Worm (Caenorhabditis elegans) whole organism, young adult: Measurements from ENCODE around the gene folt-3.

Source experiments
- C06A6.2 ChIP-seq: fragments of 200-800 bp; sonication (Bioruptor generic); conservative IDR thresholded peaks from 2 replicates; pipeline ENCODE4 v1.3.6; 2022; ENCODE audit warnings: missing genetic modification characterization, missing compliant biosample characterization
- F22D6.2 ChIP-seq: sonication (generic microtip); optimal IDR thresholded peaks from 2 replicates; lab custom pipeline; 2016; ENCODE audit warnings: mild to moderate bottlenecking, missing genetic modification characterization, missing compliant biosample characterization
- F23B12.7 ChIP-seq: sonication (generic microtip); optimal IDR thresholded peaks from 2 replicates; lab custom pipeline; 2017; ENCODE audit warnings: missing genetic modification characterization, mild to moderate bottlenecking, missing compliant biosample characterization, antibody characterized with exemption, moderate library complexity; ENCODE audit not compliant: insufficient read depth
- F33H1.4 ChIP-seq: fragments of 200-800 bp; sonication (Bioruptor generic); IDR thresholded peaks from 2 replicates; pipeline ENCODE4 v1.3.6; 2022; ENCODE audit warnings: missing genetic modification reagents, missing genetic modification characterization, missing compliant biosample characterization
- K12H6.12 ChIP-seq: fragments of 200-800 bp; sonication (Bioruptor generic); optimal IDR thresholded peaks from 2 replicates; lab custom pipeline; 2018; ENCODE audit warnings: mild to moderate bottlenecking, missing genetic modification characterization, missing compliant biosample characterization
- Y53G8AR.9 ChIP-seq: fragments of 200-800 bp; sonication (Bioruptor generic); conservative IDR thresholded peaks from 2 replicates; pipeline ENCODE4 v1.3.6; 2022; ENCODE audit warnings: missing genetic modification reagents, missing genetic modification characterization, missing compliant biosample characterization
- Y79H2A.3 ChIP-seq: fragments of 200-800 bp; sonication (Bioruptor generic); conservative IDR thresholded peaks from 2 replicates; pipeline ENCODE4 v1.3.6; 2022; ENCODE audit warnings: missing genetic modification reagents, missing genetic modification characterization, missing compliant biosample characterization
- ZK185.1 ChIP-seq: sonication (generic microtip); optimal IDR thresholded peaks from 2 replicates; lab custom pipeline; 2016; ENCODE audit warnings: mild to moderate bottlenecking, missing genetic modification characterization, missing compliant biosample characterization; ENCODE audit not compliant: poor library complexity, severe bottlenecking
- attf-3 ChIP-seq: fragments of 200-800 bp; sonication (Bioruptor generic); conservative IDR thresholded peaks from 2 replicates; pipeline ENCODE4 v1.3.6; 2022; ENCODE audit warnings: missing genetic modification reagents, missing genetic modification characterization, missing compliant biosample characterization
- attf-5 ChIP-seq: fragments of 200-800 bp; sonication (Bioruptor generic); optimal IDR thresholded peaks from 2 replicates; lab custom pipeline; 2018; ENCODE audit warnings: mild to moderate bottlenecking, missing genetic modification characterization, missing compliant biosample characterization
- cebp-1 ChIP-seq, 2 experiments: fragments of 200-800 bp in 1 of 2; sonication (Bioruptor generic) in 1 of 2; sonication (generic microtip) in 1 of 2; IDR thresholded peaks in 1 of 2; optimal IDR thresholded peaks in 1 of 2; 2 replicates each; pipeline versions ENCODE4 v1.3.6 to Lab custom; 2017 to 2022; ENCODE audit warnings: missing compliant biosample characterization in 2 of 2, missing genetic modification characterization in 2 of 2, mild to moderate bottlenecking in 1 of 2, missing genetic modification reagents in 1 of 2, moderate library complexity in 1 of 2
- ceh-27 ChIP-seq: fragments of 200-800 bp; sonication (Bioruptor generic); optimal IDR thresholded peaks from 2 replicates; lab custom pipeline; 2018; ENCODE audit warnings: mild to moderate bottlenecking, missing genetic modification characterization, moderate library complexity, missing compliant biosample characterization
- ceh-91 ChIP-seq: fragments of 200-800 bp; sonication (Bioruptor generic); IDR thresholded peaks from 2 replicates; pipeline ENCODE4 v1.3.6; 2022; ENCODE audit warnings: missing genetic modification reagents, missing genetic modification characterization, missing compliant biosample characterization
- dox-1 ChIP-seq: fragments of 200-800 bp; sonication (Bioruptor generic); IDR thresholded peaks from 2 replicates; pipeline ENCODE4 v1.3.6; 2022; ENCODE audit warnings: missing genetic modification reagents, missing genetic modification characterization, missing compliant biosample characterization
- egl-44 ChIP-seq: fragments of 200-800 bp; sonication (Bioruptor generic); IDR thresholded peaks from 2 replicates; pipeline ENCODE4 v1.3.6; 2022; ENCODE audit warnings: missing genetic modification reagents, missing genetic modification characterization, missing compliant biosample characterization
- ekl-4 ChIP-seq: fragments of 200-800 bp; sonication (Bioruptor generic); IDR thresholded peaks from 2 replicates; pipeline ENCODE4 v1.3.6; 2022; ENCODE audit warnings: missing genetic modification reagents, missing genetic modification characterization, missing compliant biosample characterization
- hsf-1 ChIP-seq: fragments of 200-800 bp; sonication (Bioruptor generic); IDR thresholded peaks from 2 replicates; pipeline ENCODE4 v1.3.6; 2022; ENCODE audit warnings: missing genetic modification reagents, missing genetic modification characterization, missing compliant biosample characterization
- lin-35 ChIP-seq, 3 experiments: fragments of 150-350 bp in 2 of 3; sonication (generic microtip) in 1 of 3; optimal IDR thresholded peaks; 2 replicates each; lab custom pipeline; 2014 to 2018; ENCODE audit warnings: missing biosample characterization in 3 of 3, missing genetic modification characterization in 3 of 3, missing genetic modification reagents in 3 of 3
- lin-40 ChIP-seq: sonication (generic microtip); optimal IDR thresholded peaks from 2 replicates; lab custom pipeline; 2016; ENCODE audit warnings: missing genetic modification characterization, mild to moderate bottlenecking, missing compliant biosample characterization, missing genotype, missing genetic modification reagents
- lin-54 ChIP-seq: fragments of 200-800 bp; sonication (Bioruptor generic); optimal IDR thresholded peaks from 2 replicates; lab custom pipeline; 2018; ENCODE audit warnings: mild to moderate bottlenecking, missing genetic modification characterization, missing compliant biosample characterization
- lsl-1 ChIP-seq: fragments of 200-800 bp; sonication (Bioruptor generic); optimal IDR thresholded peaks from 2 replicates; lab custom pipeline; 2018; ENCODE audit warnings: mild to moderate bottlenecking, missing genetic modification characterization, moderate library complexity, missing compliant biosample characterization
- madf-10 ChIP-seq: sonication (generic microtip); optimal IDR thresholded peaks from 2 replicates; lab custom pipeline; 2016; ENCODE audit warnings: mild to moderate bottlenecking, missing genetic modification characterization, missing compliant biosample characterization
- madf-6 ChIP-seq: fragments of 200-800 bp; sonication (Bioruptor generic); IDR thresholded peaks from 2 replicates; pipeline ENCODE4 v1.3.6; 2022; ENCODE audit warnings: missing genetic modification reagents, missing genetic modification characterization, missing compliant biosample characterization
- mcd-1 ChIP-seq: fragments of 200-800 bp; sonication (Bioruptor generic); IDR thresholded peaks from 2 replicates; pipeline ENCODE4 v1.3.6; 2022; ENCODE audit warnings: missing genetic modification reagents, missing genetic modification characterization, missing compliant biosample characterization
- mes-4 ChIP-seq: sonication (generic microtip); optimal IDR thresholded peaks from 2 replicates; lab custom pipeline; 2016; ENCODE audit warnings: missing genotype, missing genetic modification characterization, missing compliant biosample characterization
- mxl-1 ChIP-seq: sonication (generic microtip); optimal IDR thresholded peaks from 2 replicates; lab custom pipeline; 2016; ENCODE audit warnings: missing genetic modification characterization, missing compliant biosample characterization
- nhr-27 ChIP-seq: fragments of 200-800 bp; sonication (Bioruptor generic); optimal IDR thresholded peaks from 2 replicates; lab custom pipeline; 2018; ENCODE audit warnings: mild to moderate bottlenecking, missing genetic modification characterization, moderate library complexity, missing compliant biosample characterization
- nhr-80 ChIP-seq: sonication (generic microtip); optimal IDR thresholded peaks from 2 replicates; lab custom pipeline; 2016; ENCODE audit warnings: missing genetic modification characterization, missing compliant biosample characterization
- pbrm-1 ChIP-seq: fragments of 200-800 bp; sonication (Bioruptor generic); IDR thresholded peaks from 2 replicates; pipeline ENCODE4 v1.3.6; 2022; ENCODE audit warnings: missing genetic modification reagents, missing genetic modification characterization, missing compliant biosample characterization
- pha-4 ChIP-seq: fragments of 150-350 bp; sonication (generic microtip); optimal IDR thresholded peaks from 2 replicates; lab custom pipeline; 2014; ENCODE audit warnings: missing biosample characterization, missing genetic modification reagents, missing genetic modification characterization
- repo-1 ChIP-seq: sonication (generic microtip); optimal IDR thresholded peaks from 2 replicates; lab custom pipeline; 2017; ENCODE audit warnings: mild to moderate bottlenecking, missing genetic modification characterization, missing compliant biosample characterization
- snpc-1.1 ChIP-seq: sonication (generic microtip); optimal IDR thresholded peaks from 2 replicates; lab custom pipeline; 2017; ENCODE audit warnings: missing genetic modification characterization, mild to moderate bottlenecking, missing compliant biosample characterization, antibody characterized with exemption, moderate library complexity, missing genotype, missing genetic modification reagents; ENCODE audit not compliant: insufficient read depth
- snpc-4 ChIP-seq, 5 experiments: fragments of 150-350 bp in 1 of 5; sonication (generic microtip) in 4 of 5; optimal IDR thresholded peaks; 2 replicates each; lab custom pipeline; 2014 to 2018; ENCODE audit warnings: missing genetic modification characterization in 5 of 5, missing biosample characterization in 3 of 5, antibody characterized with exemption in 2 of 5, mild to moderate bottlenecking in 2 of 5, missing compliant biosample characterization in 2 of 5, missing genotype in 2 of 5, moderate library complexity in 2 of 5, missing genetic modification reagents in 1 of 5
- somi-1 ChIP-seq: fragments of 200-800 bp; sonication (Bioruptor generic); optimal IDR thresholded peaks from 2 replicates; lab custom pipeline; 2018; ENCODE audit warnings: mild to moderate bottlenecking, missing genetic modification characterization, missing compliant biosample characterization
- tbp1 ChIP-seq: fragments of 200-800 bp; sonication (Bioruptor generic); optimal IDR thresholded peaks from 2 replicates; lab custom pipeline; 2018; ENCODE audit warnings: mild to moderate bottlenecking, missing genetic modification characterization, missing compliant biosample characterization
- zfh-2 ChIP-seq: fragments of 200-800 bp; sonication (Bioruptor generic); conservative IDR thresholded peaks from 2 replicates; pipeline ENCODE4 v1.3.6; 2022; ENCODE audit warnings: missing genetic modification reagents, missing genetic modification characterization, missing compliant biosample characterization
- ztf-18 ChIP-seq: sonication (generic microtip); optimal IDR thresholded peaks from 2 replicates; lab custom pipeline; 2016; ENCODE audit warnings: missing genotype, mild to moderate bottlenecking, missing genetic modification characterization, missing compliant biosample characterization
- ztf-28 ChIP-seq: fragments of 200-800 bp; sonication (Bioruptor generic); IDR thresholded peaks from 2 replicates; pipeline ENCODE4 v1.3.6; 2022; ENCODE audit warnings: missing genetic modification reagents, missing genetic modification characterization, missing compliant biosample characterization
- ztf-6 ChIP-seq: fragments of 200-800 bp; sonication (Bioruptor generic); IDR thresholded peaks from 2 replicates; pipeline ENCODE4 v1.3.6; 2022; ENCODE audit warnings: missing genetic modification reagents, missing genetic modification characterization, missing compliant biosample characterization

The folt-3 gene

DNA sequence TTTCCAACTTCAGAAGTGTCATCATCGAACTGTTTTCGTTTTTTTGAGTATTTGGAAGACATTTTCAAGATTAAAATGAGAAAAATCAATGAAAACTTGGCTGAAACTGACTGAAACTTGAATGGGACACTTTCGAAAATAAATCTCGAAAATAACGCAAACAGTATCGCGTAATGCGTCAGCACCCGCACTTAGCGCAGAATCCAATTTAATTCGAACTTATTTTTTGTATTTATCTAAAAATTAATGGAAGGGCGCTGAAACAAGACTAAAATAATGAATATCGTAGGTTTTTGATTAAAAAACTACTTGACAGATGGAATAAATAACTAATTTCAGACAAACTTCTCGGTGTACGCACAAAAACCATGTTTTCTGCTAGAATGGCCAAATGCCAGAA is 34.0 kb downstream of the folt-3 start, which contains the start of the genes snu-66 and ints-9:
Gene snu-66 (minus strand): TSS at position 108 of the 400 bp plus-strand sequence.
Gene ints-9 (plus strand): TSS at position 240 of the 400 bp plus-strand sequence.
- TF ChIP-seq cebp-1 (GFP tag; IDR thresholded peaks at IDR 0.05; lab: Robert Waterston, UW) (no peak), cebp-1 (tag; optimal IDR thresholded peaks at IDR 0.05; lab: Kevin White, UChicago) (peak; percentile 45), lsl-1 (GFP tag; lab: Kevin White, UChicago) (peak; percentile 41), Y79H2A.3 (no peak), snpc-4 (GFP tag; optimal IDR thresholded peaks at IDR 0.05; lab: Kevin White, UChicago) (no peak), snpc-4 (tag; optimal IDR thresholded peaks at IDR 0.05; lab: Kevin White, UChicago) (peak in 2 of 4 experiments; percentile 34 to 47), madf-10 (tag; lab: Kevin White, UChicago) (no peak), ceh-91 (0 out of 2 replicates have a peak, but pooled peaks have one; percentile 11), mcd-1 (GFP tag; lab: Robert Waterston, UW) (peak; percentile 80), pha-4 (tag; lab: Kevin White, UChicago) (no peak), F33H1.4 (peak; percentile 40), ztf-6 (GFP tag; lab: Robert Waterston, UW) (no peak), pbrm-1 (GFP tag; lab: Robert Waterston, UW) (peak; percentile 7; the same call in 1 of the 2 replicates), mxl-1 (no peak), attf-3 (no peak), lin-35 (GFP tag; optimal IDR thresholded peaks at IDR 0.05; lab: Kevin White, UChicago) (peak in 1 of 3 experiments; percentile 75), F23B12.7 (tag; lab: Kevin White, UChicago) (no peak), dox-1 (0 out of 2 replicates have a peak, but pooled peaks have one; percentile 16), ceh-27 (GFP tag; lab: Kevin White, UChicago) (no peak), nhr-80 (peak; percentile 1), madf-6 (GFP tag; lab: Robert Waterston, UW) (peak; percentile 41; the same call in 1 of the 2 replicates), nhr-27 (tag; lab: Kevin White, UChicago) (no peak), ztf-28 (no peak), C06A6.2 (GFP tag; lab: Robert Waterston, UW) (no peak), attf-5 (GFP tag; lab: Kevin White, UChicago) (peak; percentile 65), lin-54 (GFP tag; lab: Kevin White, UChicago) (peak; percentile 48), ekl-4 (GFP tag; lab: Robert Waterston, UW) (no peak), lin-40 (tag; lab: Kevin White, UChicago) (peak; percentile 43), tbp1 (GFP tag; lab: Kevin White, UChicago) (peak; percentile 15), somi-1 (GFP tag; lab: Kevin White, UChicago) (no peak), mes-4 (tag; lab: Kevin White, UChicago) (no peak), snpc-1.1 (tag; lab: Kevin White, UChicago) (peak; percentile 24), repo-1 (tag; lab: Kevin White, UChicago) (no peak), F22D6.2 (tag; lab: Kevin White, UChicago) (no peak), K12H6.12 (tag; lab: Kevin White, UChicago) (no peak), egl-44 (no peak), ztf-18 (tag; lab: Kevin White, UChicago) (peak; percentile 93), ZK185.1 (tag; lab: Kevin White, UChicago) (peak; percentile 46), zfh-2 (GFP tag; lab: Robert Waterston, UW) (no peak), hsf-1 (GFP tag; lab: Robert Waterston, UW) (peak; percentile 53), Y53G8AR.9 (no peak)
